Fruit fly (Drosophila melanogaster) whole organism, embryonic: Measurements from ENCODE around the gene CG32573.

ENCODE experiments used
- Bdp1 ChIP-seq: fragments of 200-800 bp; sonication (Bioruptor generic); optimal IDR thresholded peaks from 3 replicates; lab custom pipeline; 2016; ENCODE audit warnings: missing biosample characterization, missing genetic modification characterization
- CG10366 ChIP-seq: fragments of 200-800 bp; sonication (Bioruptor generic); IDR thresholded peaks from 2 replicates; pipeline ENCODE4 v1.3.6; 2022; ENCODE audit warnings: missing biosample characterization, missing genetic modification characterization
- CG11093 ChIP-seq: fragments of 200-800 bp; sonication (Bioruptor generic); IDR thresholded peaks from 3 replicates; pipeline ENCODE4 v1.3.6; 2022; ENCODE audit warnings: missing biosample characterization, missing genetic modification characterization
- CG11723 ChIP-seq: fragments of 200-800 bp; sonication (Bioruptor generic); optimal IDR thresholded peaks from 2 replicates; lab custom pipeline; 2017; ENCODE audit warnings: missing biosample characterization, mild to moderate bottlenecking, missing genetic modification characterization
- CG12236 ChIP-seq: fragments of 200-800 bp; sonication (Bioruptor generic); optimal IDR thresholded peaks from 2 replicates; lab custom pipeline; 2016; ENCODE audit warnings: missing biosample characterization, missing genetic modification characterization
- CG12299 ChIP-seq: fragments of 200-800 bp; sonication (Bioruptor generic); optimal IDR thresholded peaks from 2 replicates; lab custom pipeline; 2018; ENCODE audit warnings: missing biosample characterization, mild to moderate bottlenecking, missing genetic modification characterization
- CG12942 ChIP-seq: fragments of 200-800 bp; sonication (Bioruptor generic); optimal IDR thresholded peaks from 3 replicates; lab custom pipeline; 2016; ENCODE audit warnings: missing biosample characterization, missing genetic modification characterization
- CG13624 ChIP-seq: fragments of 200-800 bp; sonication (Bioruptor generic); optimal IDR thresholded peaks from 2 replicates; lab custom pipeline; 2016; ENCODE audit warnings: missing biosample characterization, missing genetic modification characterization
- CG13775 ChIP-seq: fragments of 200-800 bp; sonication (Bioruptor generic); optimal IDR thresholded peaks from 3 replicates; lab custom pipeline; 2017; ENCODE audit warnings: missing biosample characterization, mild to moderate bottlenecking, missing genetic modification characterization
- CG13894 ChIP-seq: fragments of 200-800 bp; sonication (Bioruptor generic); optimal IDR thresholded peaks from 3 replicates; lab custom pipeline; 2018; ENCODE audit warnings: missing biosample characterization, mild to moderate bottlenecking, missing genetic modification characterization, moderate library complexity
- CG14965 ChIP-seq: fragments of 200-800 bp; sonication (Bioruptor generic); optimal IDR thresholded peaks from 2 replicates; lab custom pipeline; 2016; ENCODE audit warnings: missing biosample characterization, missing genetic modification characterization, borderline replicate concordance
- CG16813 ChIP-seq: fragments of 200-800 bp; sonication (Bioruptor generic); IDR thresholded peaks from 3 replicates; pipeline ENCODE4 v1.3.6; 2022; ENCODE audit warnings: missing biosample characterization, missing genetic modification characterization; ENCODE audit not compliant: partially characterized antibody
- CG17829 ChIP-seq: fragments of 200-800 bp; optimal IDR thresholded peaks from 2 replicates; lab custom pipeline; 2019; ENCODE audit warnings: missing biosample characterization, mild to moderate bottlenecking, missing genetic modification characterization, moderate library complexity
- CG30020 ChIP-seq: fragments of 200-800 bp; optimal IDR thresholded peaks from 2 replicates; lab custom pipeline; 2019; ENCODE audit warnings: missing biosample characterization, mild to moderate bottlenecking, missing genetic modification characterization, moderate library complexity
- CG31224 ChIP-seq: fragments of 200-800 bp; sonication (Bioruptor generic); IDR thresholded peaks from 2 replicates; pipeline ENCODE4 v1.3.6; 2022; ENCODE audit warnings: missing biosample characterization, missing genetic modification characterization
- CG34422 ChIP-seq: fragments of 200-800 bp; sonication (Bioruptor generic); IDR thresholded peaks from 3 replicates; pipeline ENCODE4 v1.3.6; 2022; ENCODE audit warnings: missing biosample characterization, missing genetic modification characterization
- CG3847 ChIP-seq: fragments of 200-800 bp; sonication (Bioruptor generic); IDR thresholded peaks from 2 replicates; pipeline ENCODE4 v1.3.6; 2022; ENCODE audit warnings: missing biosample characterization, missing genetic modification characterization
- CG42726 ChIP-seq: fragments of 200-800 bp; sonication (Bioruptor generic); IDR thresholded peaks from 2 replicates; pipeline ENCODE4 v1.3.6; 2022; ENCODE audit warnings: missing biosample characterization, missing genetic modification characterization; ENCODE audit not compliant: partially characterized antibody
- CG4424 ChIP-seq: fragments of 200-800 bp; sonication (Bioruptor generic); optimal IDR thresholded peaks from 3 replicates; lab custom pipeline; 2016; ENCODE audit warnings: missing biosample characterization, missing genetic modification characterization
- CG7357 ChIP-seq: fragments of 200-800 bp; sonication (Bioruptor generic); IDR thresholded peaks from 3 replicates; pipeline ENCODE4 v1.3.6; 2022; ENCODE audit warnings: missing biosample characterization, missing genetic modification characterization
- CG7372 ChIP-seq: fragments of 200-800 bp; sonication (Bioruptor generic); IDR thresholded peaks from 2 replicates; pipeline ENCODE4 v1.3.6; 2022; ENCODE audit warnings: missing biosample characterization, missing genetic modification characterization
- CG8089 ChIP-seq: fragments of 200-800 bp; sonication (Bioruptor generic); optimal IDR thresholded peaks from 3 replicates; lab custom pipeline; 2016; ENCODE audit warnings: missing biosample characterization, missing genetic modification characterization
- CG9817 ChIP-seq: fragments of 200-800 bp; sonication (Bioruptor generic); optimal IDR thresholded peaks from 2 replicates; lab custom pipeline; 2018; ENCODE audit warnings: missing biosample characterization, mild to moderate bottlenecking, missing genetic modification characterization, moderate library complexity
- CrebB ChIP-seq: fragments of 200-800 bp; sonication (Bioruptor generic); optimal IDR thresholded peaks from 3 replicates; lab custom pipeline; 2018; ENCODE audit warnings: missing biosample characterization, mild to moderate bottlenecking, missing genetic modification characterization
- Doc2 ChIP-seq: fragments of 200-800 bp; sonication (Bioruptor generic); IDR thresholded peaks from 2 replicates; pipeline ENCODE4 v1.3.6; 2022; ENCODE audit warnings: missing biosample characterization, missing genetic modification characterization
- Fer2 ChIP-seq: fragments of 200-800 bp; sonication (Bioruptor generic); optimal IDR thresholded peaks from 2 replicates; lab custom pipeline; 2018; ENCODE audit warnings: missing biosample characterization, mild to moderate bottlenecking, missing genetic modification characterization, moderate library complexity
- H15 ChIP-seq: fragments of 200-800 bp; sonication (Bioruptor generic); IDR thresholded peaks from 3 replicates; pipeline ENCODE4 v1.3.6; 2022; ENCODE audit warnings: missing biosample characterization, missing genetic modification characterization
- Kr ChIP-seq: fragments of 200-800 bp; sonication (Bioruptor generic); optimal IDR thresholded peaks from 2 replicates; lab custom pipeline; 2017; ENCODE audit warnings: missing biosample characterization, mild to moderate bottlenecking, missing genetic modification characterization
- Neu2 ChIP-seq: fragments of 200-800 bp; sonication (Bioruptor generic); optimal IDR thresholded peaks from 3 replicates; lab custom pipeline; 2016; ENCODE audit warnings: missing biosample characterization, missing genetic modification characterization, borderline replicate concordance
- Nf-YB ChIP-seq: fragments of 200-800 bp; sonication (Bioruptor generic); optimal IDR thresholded peaks from 3 replicates; lab custom pipeline; 2019; ENCODE audit warnings: missing biosample characterization, mild to moderate bottlenecking, missing genetic modification characterization, moderate library complexity
- Poxn ChIP-seq: fragments of 200-800 bp; sonication (Bioruptor generic); IDR thresholded peaks from 2 replicates; pipeline ENCODE4 v1.3.6; 2022; ENCODE audit warnings: missing biosample characterization, missing genetic modification characterization
- Rfx ChIP-seq: fragments of 200-800 bp; sonication (Bioruptor generic); IDR thresholded peaks from 2 replicates; pipeline ENCODE4 v1.3.6; 2022; ENCODE audit warnings: missing biosample characterization, missing genetic modification characterization
- Ssrp ChIP-seq: fragments of 200-800 bp; sonication (Bioruptor generic); optimal IDR thresholded peaks from 2 replicates; lab custom pipeline; 2018; ENCODE audit warnings: missing biosample characterization, mild to moderate bottlenecking, missing genetic modification characterization, moderate library complexity
- ara ChIP-seq: fragments of 200-800 bp; sonication (Bioruptor generic); IDR thresholded peaks from 2 replicates; pipeline ENCODE4 v1.3.6; 2022; ENCODE audit warnings: missing biosample characterization, missing genetic modification characterization
- bsh ChIP-seq, 2 experiments: fragments of 200-800 bp; sonication (Bioruptor generic); optimal IDR thresholded peaks; 2 replicates each; lab custom pipeline; 2017 to 2018; ENCODE audit warnings: mild to moderate bottlenecking in 2 of 2, missing biosample characterization in 2 of 2, missing genetic modification characterization in 2 of 2, moderate library complexity in 1 of 2
- chif ChIP-seq, 2 experiments: fragments of 200-800 bp; sonication (Bioruptor generic); optimal IDR thresholded peaks; 3 replicates each; lab custom pipeline; 2016; ENCODE audit warnings: missing biosample characterization in 2 of 2, missing genetic modification characterization in 2 of 2
- dpn ChIP-seq, 2 experiments: fragments of 200-800 bp; sonication (Bioruptor generic); optimal IDR thresholded peaks; 3 replicates each; lab custom pipeline; 2016; ENCODE audit warnings: missing biosample characterization in 2 of 2, missing genetic modification characterization in 2 of 2
- eve ChIP-seq, 2 experiments: fragments of >200 bp; optimal IDR thresholded peaks; 2 replicates each; lab custom pipeline; 2017; ENCODE audit warnings: missing biosample characterization in 2 of 2, missing genetic modification characterization in 2 of 2
- kni ChIP-seq: fragments of 200-800 bp; sonication (Bioruptor generic); optimal IDR thresholded peaks from 3 replicates; lab custom pipeline; 2017; ENCODE audit warnings: mild to moderate bottlenecking, missing biosample characterization, missing genetic modification reagents, missing genetic modification characterization
- otp ChIP-seq: fragments of 200-800 bp; sonication (Bioruptor generic); IDR thresholded peaks from 3 replicates; pipeline ENCODE4, ENCODE4 v1.3.6; 2022; ENCODE audit warnings: missing biosample characterization, missing genetic modification characterization
- p53 ChIP-seq: fragments of 200-800 bp; sonication (Bioruptor generic); optimal IDR thresholded peaks from 2 replicates; lab custom pipeline; 2016; ENCODE audit warnings: missing biosample characterization, missing genetic modification characterization
- pum ChIP-seq: fragments of 200-800 bp; sonication (Bioruptor generic); optimal IDR thresholded peaks from 2 replicates; lab custom pipeline; 2016; ENCODE audit warnings: missing biosample characterization, missing genetic modification characterization
- row ChIP-seq: fragments of 200-800 bp; sonication (Bioruptor generic); IDR thresholded peaks from 3 replicates; pipeline ENCODE4 v1.3.6; 2022; ENCODE audit warnings: missing biosample characterization, missing genetic modification characterization
- schlank ChIP-seq: fragments of 200-800 bp; sonication (Bioruptor generic); optimal IDR thresholded peaks from 2 replicates; lab custom pipeline; 2018; ENCODE audit warnings: missing biosample characterization, mild to moderate bottlenecking, missing genetic modification characterization
- sens-2 ChIP-seq: fragments of 200-800 bp; sonication (Bioruptor generic); IDR thresholded peaks from 2 replicates; pipeline ENCODE4 v1.3.6; 2022; ENCODE audit warnings: missing biosample characterization, missing genetic modification characterization
- so ChIP-seq: fragments of 200-800 bp; sonication (Bioruptor generic); IDR thresholded peaks from 3 replicates; pipeline ENCODE4 v1.3.6; 2022; ENCODE audit warnings: missing biosample characterization, missing genetic modification characterization
- sr ChIP-seq: fragments of 200-800 bp; sonication (Bioruptor generic); IDR thresholded peaks from 3 replicates; pipeline ENCODE4 v1.3.6; 2022; ENCODE audit warnings: missing biosample characterization, missing genetic modification characterization
- tap ChIP-seq: fragments of 200-800 bp; optimal IDR thresholded peaks from 3 replicates; lab custom pipeline; 2019; ENCODE audit warnings: missing biosample characterization, mild to moderate bottlenecking, missing genetic modification characterization, moderate library complexity
- toy ChIP-seq: fragments of 200-800 bp; sonication (Bioruptor generic); IDR thresholded peaks from 2 replicates; pipeline ENCODE4 v1.3.6; 2022; ENCODE audit warnings: missing biosample characterization, missing genetic modification characterization
- ttk ChIP-seq: fragments of 200-800 bp; sonication (Bioruptor generic); IDR thresholded peaks from 2 replicates; pipeline ENCODE4 v2.1.2; 2022; ENCODE audit warnings: missing biosample characterization, missing genetic modification characterization
- vvl ChIP-seq: fragments of 200-800 bp; sonication (Bioruptor generic); IDR thresholded peaks from 2 replicates; pipeline ENCODE4 v1.3.6; 2022; ENCODE audit warnings: missing biosample characterization, missing genetic modification characterization
- yki ChIP-seq: fragments of >200 bp; optimal IDR thresholded peaks from 3 replicates; lab custom pipeline; 2018

The CG32573 gene

DNA sequence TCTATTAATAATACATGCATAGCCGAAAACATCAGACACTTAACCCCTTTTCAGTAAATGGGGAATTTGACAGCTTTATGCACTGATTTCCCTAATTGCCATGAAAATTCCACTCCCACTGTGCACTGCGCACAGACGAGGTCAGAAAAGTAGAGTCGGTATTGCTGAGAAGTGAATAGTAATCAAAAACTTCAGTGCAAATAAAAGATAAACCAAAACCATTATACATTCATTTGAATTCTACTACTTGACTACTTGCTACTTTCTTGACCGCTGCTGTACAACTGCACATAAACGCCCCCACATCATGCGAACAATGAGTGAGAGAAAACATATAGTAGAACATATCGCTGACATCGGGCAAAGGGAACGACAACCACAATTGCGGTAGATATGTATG lies 40.3 kb downstream of the CG32573 start (continued):
- TF ChIP-seq chif (GFP tag; optimal IDR thresholded peaks at IDR 0.05; lab: Kevin White, UChicago) = peak; percentile 87 to 88
- peak; percentile 85; the same call in 2 of the 3 replicates for TF ChIP-seq CG11093 (GFP tag; lab: Robert Waterston, UW)
- TF ChIP-seq CG30020 (tag; lab: Kevin White, UChicago) = peak; percentile 38
- peak; percentile 83 for TF ChIP-seq CG12942 (GFP tag; lab: Kevin White, UChicago)
- TF ChIP-seq CG31224 = peak; percentile 55
- TF ChIP-seq vvl (GFP tag; lab: Robert Waterston, UW) = peak; percentile 91
- peak; percentile 88 for TF ChIP-seq row (GFP tag; lab: Robert Waterston, UW)
- peak; percentile 72 for TF ChIP-seq CG13775
- peak; percentile 31 for TF ChIP-seq p53 (GFP tag; lab: Kevin White, UChicago)
- TF ChIP-seq CG12299 (tag; lab: Kevin White, UChicago) = peak; percentile 42
- TF ChIP-seq tap = peak; percentile 88
- TF ChIP-seq sens-2 (GFP tag; lab: Robert Waterston, UW) = peak; percentile 93
- no peak for TF ChIP-seq Kr (GFP tag; lab: Kevin White, UChicago)
- TF ChIP-seq CG13624 (GFP tag; lab: Kevin White, UChicago) = peak; percentile 63
- peak; percentile 74; the same call in 1 of the 2 replicates for TF ChIP-seq CG7372
- peak; percentile 40 to 95 for TF ChIP-seq bsh (GFP tag; optimal IDR thresholded peaks at IDR 0.05; lab: Kevin White, UChicago)
- peak; percentile 61 for TF ChIP-seq CG3847 (GFP tag; lab: Robert Waterston, UW)
- peak; percentile 29 for TF ChIP-seq Fer2 (tag; lab: Kevin White, UChicago)
- TF ChIP-seq ttk (GFP tag; lab: Robert Waterston, UW) = peak; percentile 90
- 0 out of 2 replicates have a peak, but pooled peaks have one; percentile 36 for TF ChIP-seq toy
- peak; percentile 78 for TF ChIP-seq Rfx (GFP tag; lab: Robert Waterston, UW)
- TF ChIP-seq CG8089 = peak; percentile 74
- peak; percentile 11 for TF ChIP-seq kni (GFP tag; lab: Kevin White, UChicago)
- peak; percentile 71 for TF ChIP-seq CG9817 (tag; lab: Kevin White, UChicago)
- TF ChIP-seq Poxn = no peak
- TF ChIP-seq CG42726 (GFP tag; lab: Robert Waterston, UW) = no peak
- TF ChIP-seq Bdp1 (GFP tag; lab: Kevin White, UChicago) = peak; percentile 73
- peak; percentile 81 for TF ChIP-seq pum (GFP tag; lab: Kevin White, UChicago)
- TF ChIP-seq otp (GFP tag; lab: Robert Waterston, UW) = peak; percentile 87
- peak; percentile 82 to 89 for TF ChIP-seq dpn (GFP tag; optimal IDR thresholded peaks at IDR 0.05; lab: Kevin White, UChicago)
- TF ChIP-seq eve (GFP tag; optimal IDR thresholded peaks at IDR 0.05; lab: Kevin White, UChicago) = peak in 1 of 2 experiments; percentile 93
- TF ChIP-seq Doc2 (GFP tag; lab: Robert Waterston, UW) = peak; percentile 12; the same call in 1 of the 2 replicates
- peak; percentile 87 for TF ChIP-seq CG10366 (GFP tag; lab: Robert Waterston, UW)
- TF ChIP-seq yki (lab: Kevin White, UChicago) = no peak
- TF ChIP-seq CG12236 (GFP tag; lab: Kevin White, UChicago) = peak; percentile 70
- peak; percentile 86 for TF ChIP-seq Ssrp (tag; lab: Kevin White, UChicago)
- TF ChIP-seq CG17829 = peak; percentile 86
- peak; percentile 63 for TF ChIP-seq Nf-YB
- peak; percentile 76 for TF ChIP-seq CG11723 (GFP tag; lab: Kevin White, UChicago)
- peak; percentile 93 for TF ChIP-seq ara (GFP tag; lab: Robert Waterston, UW)
- TF ChIP-seq CG7357 = peak; percentile 76
- peak; percentile 84 for TF ChIP-seq CG4424 (GFP tag; lab: Kevin White, UChicago)
- no peak for TF ChIP-seq CG16813 (GFP tag; lab: Robert Waterston, UW)
- peak; percentile 28 for TF ChIP-seq CG14965 (GFP tag; lab: Kevin White, UChicago)
- TF ChIP-seq sr (GFP tag; lab: Robert Waterston, UW) = peak; percentile 92
- TF ChIP-seq CG13894 (tag; lab: Kevin White, UChicago) = no peak
- TF ChIP-seq CG34422 (GFP tag; lab: Robert Waterston, UW) = peak; percentile 83; the same call in 2 of the 3 replicates
- TF ChIP-seq schlank (tag; lab: Kevin White, UChicago) = peak; percentile 37
- TF ChIP-seq Neu2 (GFP tag; lab: Kevin White, UChicago) = no peak
- peak; percentile 86 for TF ChIP-seq so (GFP tag; lab: Robert Waterston, UW)
- peak; percentile 83 for TF ChIP-seq H15
- peak; percentile 74 for TF ChIP-seq CrebB (tag; lab: Kevin White, UChicago)
